Fruit fly (Drosophila melanogaster) Kc167 (cell line): Measurements from ENCODE around the gene CG15916.

Experiments
- Myc ChIP-seq: fragments of >200 bp; optimal IDR thresholded peaks from 2 replicates; lab custom pipeline; 2017; ENCODE audit warnings: missing external identifiers
- Sin3A ChIP-seq: fragments of >200 bp; optimal IDR thresholded peaks from 2 replicates; lab custom pipeline; 2018; ENCODE audit warnings: missing external identifiers
- h ChIP-seq: fragments of >200 bp; optimal IDR thresholded peaks from 3 replicates; lab custom pipeline; 2018; ENCODE audit warnings: missing external identifiers
- insv ChIP-seq: fragments of >200 bp; optimal IDR thresholded peaks from 3 replicates; lab custom pipeline; 2018; ENCODE audit warnings: missing external identifiers
- psq ChIP-seq: fragments of >200 bp; optimal IDR thresholded peaks from 2 replicates; lab custom pipeline; 2017; ENCODE audit warnings: missing external identifiers
- ttk ChIP-seq: sonication (Bioruptor generic); optimal IDR thresholded peaks from 2 replicates; lab custom pipeline; 2017; ENCODE audit warnings: missing external identifiers

dm6 chrX:15933504-15934225 is 43.3 kb downstream of the CG15916 start, which contains the start of gene Ranbp16:
- TF ChIP-seq ttk (lab: Kevin White, UChicago) (no peak), insv (lab: Kevin White, UChicago) (no peak), h (lab: Kevin White, UChicago) (no peak), Sin3A (lab: Kevin White, UChicago) (no peak), Myc (lab: Kevin White, UChicago) (no peak), psq (lab: Kevin White, UChicago) (no peak)
